Worm (Caenorhabditis elegans) whole organism, mixed stage, embryonic: ENCODE data around the gene ttr-24.

Experiments
- drap-1 ChIP-seq: fragments of 200-800 bp; sonication (Bioruptor generic); optimal IDR thresholded peaks from 3 replicates; lab custom pipeline; 2018; ENCODE audit warnings: mild to moderate bottlenecking, missing genetic modification characterization, missing compliant biosample characterization
- elt-1 ChIP-seq: sonication (generic microtip); optimal IDR thresholded peaks from 2 replicates; lab custom pipeline; 2017; ENCODE audit warnings: missing genetic modification characterization, mild to moderate bottlenecking, missing compliant biosample characterization, antibody characterized with exemption, moderate library complexity, borderline replicate concordance; ENCODE audit not compliant: insufficient read depth
- elt-3 ChIP-seq: fragments of 150-350 bp; optimal IDR thresholded peaks from 2 replicates; lab custom pipeline; 2014; ENCODE audit warnings: missing biosample characterization, missing genetic modification characterization
- lin-13 ChIP-seq: fragments of 150-350 bp; optimal IDR thresholded peaks from 2 replicates; lab custom pipeline; 2014; ENCODE audit warnings: missing biosample characterization, missing genetic modification characterization
- lsy-2 ChIP-seq: fragments of 150-350 bp; optimal IDR thresholded peaks from 2 replicates; lab custom pipeline; 2014; ENCODE audit warnings: missing biosample characterization, missing genetic modification characterization
- mls-2 ChIP-seq: sonication (generic microtip); optimal IDR thresholded peaks from 2 replicates; lab custom pipeline; 2016; ENCODE audit warnings: mild to moderate bottlenecking, missing genetic modification characterization, moderate library complexity, missing compliant biosample characterization
- nhr-12 ChIP-seq: fragments of 150-350 bp; optimal IDR thresholded peaks from 2 replicates; lab custom pipeline; 2014; ENCODE audit warnings: missing biosample characterization, missing genetic modification characterization
- nhr-237 ChIP-seq: fragments of 150-350 bp; optimal IDR thresholded peaks from 2 replicates; lab custom pipeline; 2014; ENCODE audit warnings: missing biosample characterization, missing genetic modification characterization
- unc-39 ChIP-seq: fragments of 150-350 bp; optimal IDR thresholded peaks from 2 replicates; lab custom pipeline; 2014; ENCODE audit warnings: missing biosample characterization, missing genetic modification characterization

ce11 chrV:18556488-18556887 lies at the start of gene ttr-24, which contains the start of gene ttr-25:
- TF ChIP-seq lsy-2: no peak
- no peak for TF ChIP-seq nhr-237 (tag; lab: Kevin White, UChicago)
- no peak for TF ChIP-seq lin-13 (tag; lab: Kevin White, UChicago)
- no peak for TF ChIP-seq nhr-12
- TF ChIP-seq elt-1 (tag; lab: Kevin White, UChicago): no peak
- TF ChIP-seq elt-3: no peak
- no peak for TF ChIP-seq drap-1
- no peak for TF ChIP-seq unc-39 (tag; lab: Kevin White, UChicago)
- no peak for TF ChIP-seq mls-2 (tag; lab: Kevin White, UChicago)
